Worm (Caenorhabditis elegans) whole organism, late embryonic: Measurements from ENCODE around the gene mtq-2.
"Not testable (repeated sequence)": the region's sequence is repeated elsewhere in the genome, so short reads cannot be mapped to it uniquely, and the experiment has no call there.

Experiments
- C38D4.7 ChIP-seq: fragments of 200-800 bp; sonication (Bioruptor generic); optimal IDR thresholded peaks from 2 replicates; lab custom pipeline; 2018; ENCODE audit warnings: mild to moderate bottlenecking, missing genetic modification characterization, moderate library complexity, missing compliant biosample characterization
- F13H6.1 ChIP-seq: sonication (generic microtip); optimal IDR thresholded peaks from 2 replicates; lab custom pipeline; 2016; ENCODE audit warnings: missing genetic modification characterization, missing compliant biosample characterization
- K02D7.2 ChIP-seq: sonication (generic microtip); optimal IDR thresholded peaks from 2 replicates; lab custom pipeline; 2017; ENCODE audit warnings: mild to moderate bottlenecking, missing genetic modification characterization, missing compliant biosample characterization
- T23F11.4 ChIP-seq: fragments of 200-800 bp; sonication (Bioruptor generic); optimal IDR thresholded peaks from 2 replicates; lab custom pipeline; 2018; ENCODE audit warnings: mild to moderate bottlenecking, missing genetic modification characterization, missing compliant biosample characterization
- Y22D7AL.16 ChIP-seq: sonication (generic microtip); optimal IDR thresholded peaks from 2 replicates; lab custom pipeline; 2016; ENCODE audit warnings: missing genetic modification characterization, missing compliant biosample characterization
- ahr-1 ChIP-seq: sonication (generic microtip); optimal IDR thresholded peaks from 2 replicates; lab custom pipeline; 2016; ENCODE audit warnings: missing genetic modification characterization, missing compliant biosample characterization
- ama-1 ChIP-seq: fragments of 150-350 bp; optimal IDR thresholded peaks from 2 replicates; lab custom pipeline; 2014
- ceh-14 ChIP-seq: sonication (generic microtip); optimal IDR thresholded peaks from 2 replicates; lab custom pipeline; 2016; ENCODE audit warnings: missing genotype, missing genetic modification characterization, missing compliant biosample characterization
- ceh-18 ChIP-seq: sonication (generic microtip); optimal IDR thresholded peaks from 2 replicates; lab custom pipeline; 2016; ENCODE audit warnings: missing genetic modification characterization, missing compliant biosample characterization
- ceh-2 ChIP-seq: sonication (generic microtip); optimal IDR thresholded peaks from 2 replicates; lab custom pipeline; 2016; ENCODE audit warnings: missing genotype, missing genetic modification characterization, missing compliant biosample characterization
- ceh-30 ChIP-seq: fragments of 150-350 bp; optimal IDR thresholded peaks from 2 replicates; lab custom pipeline; 2014; ENCODE audit warnings: missing biosample characterization, missing genetic modification characterization
- ceh-31 ChIP-seq: sonication (generic microtip); optimal IDR thresholded peaks from 2 replicates; lab custom pipeline; 2016; ENCODE audit warnings: missing genetic modification characterization, missing compliant biosample characterization
- ceh-34 ChIP-seq: sonication (generic microtip); optimal IDR thresholded peaks from 2 replicates; lab custom pipeline; 2016; ENCODE audit warnings: mild to moderate bottlenecking, missing genetic modification characterization, missing compliant biosample characterization
- ceh-45 ChIP-seq: fragments of 200-800 bp; sonication (Bioruptor generic); IDR thresholded peaks from 2 replicates; pipeline ENCODE4 v1.3.6; 2022; ENCODE audit warnings: missing genetic modification reagents, missing genetic modification characterization, missing compliant biosample characterization
- ceh-6 ChIP-seq: fragments of 200-800 bp; sonication (Bioruptor generic); optimal IDR thresholded peaks from 2 replicates; lab custom pipeline; 2018; ENCODE audit warnings: mild to moderate bottlenecking, missing genetic modification characterization, missing compliant biosample characterization
- ceh-9 ChIP-seq: sonication (generic microtip); optimal IDR thresholded peaks from 2 replicates; lab custom pipeline; 2016; ENCODE audit warnings: mild to moderate bottlenecking, missing genetic modification characterization, inconsistent platforms, missing compliant biosample characterization
- dmd-4 ChIP-seq: sonication (generic microtip); optimal IDR thresholded peaks from 2 replicates; lab custom pipeline; 2016; ENCODE audit warnings: borderline replicate concordance, missing genetic modification characterization, missing compliant biosample characterization
- elt-2 ChIP-seq: sonication (generic microtip); optimal IDR thresholded peaks from 2 replicates; lab custom pipeline; 2016; ENCODE audit warnings: missing genetic modification reagents, missing genetic modification characterization, missing compliant biosample characterization
- ets-4 ChIP-seq: sonication (generic microtip); optimal IDR thresholded peaks from 2 replicates; lab custom pipeline; 2016; ENCODE audit warnings: missing genetic modification characterization, missing compliant biosample characterization
- eyg-1 ChIP-seq: sonication (generic microtip); optimal IDR thresholded peaks from 2 replicates; lab custom pipeline; 2016; ENCODE audit warnings: missing genotype, missing genetic modification characterization, missing compliant biosample characterization
- fkh-6 ChIP-seq: sonication (generic microtip); optimal IDR thresholded peaks from 2 replicates; lab custom pipeline; 2016; ENCODE audit warnings: missing genetic modification characterization, missing compliant biosample characterization
- gmeb-2 ChIP-seq: sonication (generic microtip); optimal IDR thresholded peaks from 2 replicates; lab custom pipeline; 2016; ENCODE audit warnings: missing genetic modification characterization, inconsistent platforms, missing compliant biosample characterization
- hlh-15 ChIP-seq: sonication (generic microtip); optimal IDR thresholded peaks from 2 replicates; lab custom pipeline; 2016; ENCODE audit warnings: missing genetic modification characterization, missing compliant biosample characterization
- lim-6 ChIP-seq: sonication (generic microtip); optimal IDR thresholded peaks from 2 replicates; lab custom pipeline; 2016; ENCODE audit warnings: missing genetic modification characterization, missing compliant biosample characterization
- lin-11 ChIP-seq: fragments of 200-800 bp; sonication (Bioruptor generic); optimal IDR thresholded peaks from 2 replicates; lab custom pipeline; 2018; ENCODE audit warnings: mild to moderate bottlenecking, missing genetic modification characterization, missing compliant biosample characterization
- madf-2 ChIP-seq: sonication (generic microtip); optimal IDR thresholded peaks from 2 replicates; lab custom pipeline; 2017; ENCODE audit warnings: missing genetic modification characterization, missing compliant biosample characterization
- nhr-11 ChIP-seq: fragments of 150-350 bp; optimal IDR thresholded peaks from 2 replicates; lab custom pipeline; 2014; ENCODE audit warnings: missing biosample characterization, missing genetic modification characterization
- pag-3 ChIP-seq: sonication (generic microtip); optimal IDR thresholded peaks from 2 replicates; lab custom pipeline; 2016; ENCODE audit warnings: missing compliant biosample characterization, missing genetic modification characterization, borderline replicate concordance
- pha-2 ChIP-seq: sonication (generic microtip); optimal IDR thresholded peaks from 2 replicates; lab custom pipeline; 2017; ENCODE audit warnings: mild to moderate bottlenecking, missing genetic modification characterization, missing compliant biosample characterization
- pha-4 ChIP-seq: fragments of 150-350 bp; optimal IDR thresholded peaks from 2 replicates; lab custom pipeline; 2018; ENCODE audit warnings: missing biosample characterization, missing genetic modification reagents, missing genetic modification characterization
- pqm-1 ChIP-seq: sonication (generic microtip); optimal IDR thresholded peaks from 2 replicates; lab custom pipeline; 2016; ENCODE audit warnings: missing genetic modification characterization, missing compliant biosample characterization
- pros-1 ChIP-seq: fragments of 150-350 bp; optimal IDR thresholded peaks from 2 replicates; lab custom pipeline; 2014; ENCODE audit warnings: missing biosample characterization, missing genetic modification reagents, missing genetic modification characterization
- ref-2 ChIP-seq: sonication (generic microtip); optimal IDR thresholded peaks from 2 replicates; lab custom pipeline; 2016; ENCODE audit warnings: missing genetic modification characterization, missing compliant biosample characterization
- rnt-1 ChIP-seq: sonication (generic microtip); optimal IDR thresholded peaks from 2 replicates; lab custom pipeline; 2016; ENCODE audit warnings: missing genetic modification characterization, missing compliant biosample characterization
- sdc-2 ChIP-seq: sonication (generic microtip); optimal IDR thresholded peaks from 2 replicates; lab custom pipeline; 2016; ENCODE audit warnings: missing genotype, missing genetic modification characterization, missing compliant biosample characterization
- sox-4 ChIP-seq: sonication (generic microtip); optimal IDR thresholded peaks from 2 replicates; lab custom pipeline; 2017; ENCODE audit warnings: mild to moderate bottlenecking, missing genetic modification characterization, inconsistent platforms, missing compliant biosample characterization
- ttx-3 ChIP-seq: sonication (generic microtip); optimal IDR thresholded peaks from 2 replicates; lab custom pipeline; 2016; ENCODE audit warnings: missing genetic modification reagents, missing genetic modification characterization, missing compliant biosample characterization
- unc-3 ChIP-seq, 2 experiments: fragments of 200-800 bp in 1 of 2; sonication (Bioruptor generic) in 1 of 2; sonication (generic microtip) in 1 of 2; conservative IDR thresholded peaks in 1 of 2; optimal IDR thresholded peaks in 1 of 2; 2 replicates each; pipeline versions ENCODE4 v1.3.6 to Lab custom; 2016 to 2022; ENCODE audit warnings: missing compliant biosample characterization in 2 of 2, missing genetic modification characterization in 2 of 2, missing genetic modification reagents in 1 of 2
- ztf-16 ChIP-seq: sonication (generic microtip); optimal IDR thresholded peaks from 2 replicates; lab custom pipeline; 2017; ENCODE audit warnings: missing genetic modification characterization, missing compliant biosample characterization

mtq-2 gene

ce11 chrII:2170085-2170484 lies 19.2 kb downstream of the mtq-2 start, which contains the start of gene C33C12.12:
TSS of gene C33C12.12 (minus strand) at chrII:2170185.
- TF ChIP-seq ceh-6: no peak
- TF ChIP-seq fkh-6 (tag; lab: Kevin White, UChicago): no peak
- TF ChIP-seq C38D4.7 (GFP tag; lab: Kevin White, UChicago): no peak
- TF ChIP-seq ceh-14 (tag; lab: Kevin White, UChicago): no peak
- no peak for TF ChIP-seq ceh-9 (tag; lab: Kevin White, UChicago)
- no peak for TF ChIP-seq pha-2 (tag; lab: Kevin White, UChicago)
- no peak for TF ChIP-seq hlh-15

- no peak for TF ChIP-seq ceh-18 (tag; lab: Kevin White, UChicago)
- no peak for TF ChIP-seq gmeb-2 (tag; lab: Kevin White, UChicago)
- no peak for TF ChIP-seq pqm-1 (tag; lab: Kevin White, UChicago)
- no peak for TF ChIP-seq unc-3 (GFP tag; conservative IDR thresholded peaks at IDR 0.05; lab: Robert Waterston, UW)
- no peak for TF ChIP-seq unc-3 (tag; optimal IDR thresholded peaks at IDR 0.05; lab: Kevin White, UChicago)
- no peak for TF ChIP-seq ztf-16 (tag; lab: Kevin White, UChicago)
- TF ChIP-seq ceh-45 (GFP tag; lab: Robert Waterston, UW): no peak
- TF ChIP-seq K02D7.2 (tag; lab: Kevin White, UChicago): no peak
- TF ChIP-seq nhr-11 (tag; lab: Kevin White, UChicago): no peak
- TF ChIP-seq ceh-2: no peak
- TF ChIP-seq pha-4 (tag; lab: Kevin White, UChicago): no peak
- TF ChIP-seq, all 69 proteins: peak for 0
Measured at ce11 chrII:2168374-2168773, 20.9 kb downstream of the mtq-2 start, which contains the start of gene fbxb-38. TSS of gene fbxb-38 (minus strand) at chrII:2168763.

- TF ChIP-seq T23F11.4: no peak
- TF ChIP-seq ceh-31: no peak
- no peak for TF ChIP-seq hlh-15
- TF ChIP-seq ceh-6: no peak
- TF ChIP-seq Y22D7AL.16 (tag; lab: Kevin White, UChicago): no peak
- TF ChIP-seq pag-3: no peak
- no peak for TF ChIP-seq eyg-1 (tag; lab: Kevin White, UChicago)
- no peak for TF ChIP-seq gmeb-2 (tag; lab: Kevin White, UChicago)
- TF ChIP-seq C38D4.7 (GFP tag; lab: Kevin White, UChicago): no peak
- TF ChIP-seq ama-1 (lab: Kevin White, UChicago): no peak
Measured at ce11 chrII:2166376-2166775, 22.9 kb downstream of the mtq-2 start, which contains the start of gene C33C12.4. TSS of gene C33C12.4 (minus strand) at chrII:2166476.

- not testable (repeated sequence) for TF ChIP-seq ref-2, elt-2, ceh-34 (tag; lab: Kevin White, UChicago)
Measured at ce11 chrII:2163370-2163882, 25.8 kb downstream of the mtq-2 start, which contains the start of gene C33C12.11. TSS of gene C33C12.11 (minus strand) at chrII:2163832.

ce11 chrII:2153708-2154107 lies 35.5 kb downstream of the mtq-2 start, which contains the start of gene math-18:
TSS of gene math-18 (plus strand) at chrII:2154008.
- TF ChIP-seq rnt-1 (tag; lab: Kevin White, UChicago); ttx-3; madf-2 (tag; lab: Kevin White, UChicago): not testable (repeated sequence)

- no peak for TF ChIP-seq ceh-30
- TF ChIP-seq sdc-2 (tag; lab: Kevin White, UChicago): no peak
- TF ChIP-seq pag-3: no peak
- no peak for TF ChIP-seq lin-11
- TF ChIP-seq lim-6 (tag; lab: Kevin White, UChicago): no peak
- no peak for TF ChIP-seq F13H6.1
- TF ChIP-seq pros-1 (tag; lab: Kevin White, UChicago): no peak
- TF ChIP-seq rnt-1 (tag; lab: Kevin White, UChicago): no peak
- no peak for TF ChIP-seq eyg-1 (tag; lab: Kevin White, UChicago)
- no peak for TF ChIP-seq hlh-15
- TF ChIP-seq sox-4 (tag; lab: Kevin White, UChicago): no peak
- no peak for TF ChIP-seq C38D4.7 (GFP tag; lab: Kevin White, UChicago)
- TF ChIP-seq ceh-34 (tag; lab: Kevin White, UChicago): no peak
- no peak for TF ChIP-seq ceh-14 (tag; lab: Kevin White, UChicago)
- no peak for TF ChIP-seq ets-4 (tag; lab: Kevin White, UChicago)
- no peak for TF ChIP-seq ahr-1
- no peak for TF ChIP-seq dmd-4 (tag; lab: Kevin White, UChicago)
- no peak for TF ChIP-seq ama-1 (lab: Kevin White, UChicago)
- TF ChIP-seq ref-2 (tag; lab: Kevin White, UChicago): no peak
- TF ChIP-seq, all 69 proteins: peak for 0
Measured at ce11 chrII:2152455-2152854, 36.8 kb downstream of the mtq-2 start.
